Worm (Caenorhabditis elegans) whole organism, young adult: ENCODE data around the gene sqv-1.

ENCODE experiments used
- C17E4.6 ChIP-seq: fragments of 200-800 bp; sonication (Bioruptor generic); IDR thresholded peaks from 2 replicates; pipeline ENCODE4 v1.3.6; 2022; ENCODE audit warnings: missing genetic modification reagents, missing genetic modification characterization, missing compliant biosample characterization
- fkh-3 ChIP-seq: sonication (generic microtip); optimal IDR thresholded peaks from 2 replicates; lab custom pipeline; 2016; ENCODE audit warnings: mild to moderate bottlenecking, missing genetic modification characterization, missing compliant biosample characterization

ce11 chrIV:8397814-8398213 lies 36.9 kb downstream of the sqv-1 start:
- TF ChIP-seq fkh-3, result no peak
- no peak for TF ChIP-seq C17E4.6
